Worm (Caenorhabditis elegans): ENCODE measurements around the gene F37C4.5.
"Not testable (repeated sequence)": the region's sequence is repeated elsewhere in the genome, so short reads cannot be mapped to it uniquely, and the experiment has no call there.

Gene F37C4.5

ce11 chrIV:3873706-3874105, at the start of gene F37C4.5:
Gene F37C4.5 (minus strand): TSS chrIV:3873806.
- no peak for TF ChIP-seq unc-62 (GFP tag; optimal IDR thresholded peaks at IDR 0.05)

- TF ChIP-seq unc-62 (GFP tag; optimal IDR thresholded peaks at IDR 0.05) = no peak
Observed at ce11 chrIV:3921898-3922297, 48.3 kb upstream of the F37C4.5 start, which contains the start of gene clec-67. Gene clec-67 (plus strand): TSS chrIV:3922165.

ce11 chrIV:3919506-3919905, 45.9 kb upstream of the F37C4.5 start, which contains the start of gene srz-19:
Gene srz-19 (plus strand): TSS chrIV:3919806.
- TF ChIP-seq unc-62 (GFP tag; optimal IDR thresholded peaks at IDR 0.05) = no peak

DNA sequence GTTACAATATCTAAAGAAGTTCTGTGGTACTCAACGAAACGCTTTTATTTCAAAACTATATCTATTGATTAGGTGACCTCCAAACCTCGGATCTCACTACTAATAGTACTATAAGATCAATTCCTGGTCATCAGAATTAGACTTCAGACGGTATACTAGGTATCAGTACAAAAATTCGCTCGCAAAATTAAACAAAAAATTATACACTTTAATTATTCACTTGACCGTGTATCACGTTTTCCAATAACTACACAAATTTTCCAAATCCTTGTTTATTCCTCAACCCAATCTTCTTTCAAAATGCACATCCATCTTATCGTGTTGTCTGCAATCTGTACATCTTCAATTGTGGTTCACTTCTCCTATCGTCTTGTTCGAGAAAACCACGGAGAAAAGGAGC, 44.6 kb upstream of the F37C4.5 start, which contains the start of gene F56D6.23:
Gene F56D6.23, plus strand, starts transcription at position 301 of the 400 bp plus-strand sequence.
- no peak for TF ChIP-seq unc-62 (GFP tag; optimal IDR thresholded peaks at IDR 0.05)

DNA sequence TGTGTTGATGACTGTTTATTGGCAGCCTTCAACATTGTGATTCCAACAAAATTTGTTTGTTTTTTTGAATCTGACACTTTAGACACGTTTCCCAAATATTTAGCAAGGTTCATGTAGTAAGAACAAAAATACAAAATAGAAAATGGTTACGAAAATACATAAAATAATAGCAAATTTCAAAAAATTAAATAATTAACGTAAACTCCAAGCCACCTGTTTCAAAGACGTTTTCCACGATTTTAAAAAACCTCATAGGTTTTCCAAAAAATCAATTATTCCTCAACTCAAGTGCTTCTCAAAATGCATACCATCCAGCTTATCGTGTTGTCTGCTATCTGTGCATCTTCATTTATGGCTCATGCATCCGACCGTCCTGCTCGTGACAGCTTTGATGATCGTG, 43.8 kb upstream of the F37C4.5 start, which contains the start of gene F56D6.14:
Gene F56D6.14, plus strand, starts transcription at position 301 of the 400 bp plus-strand sequence.
- TF ChIP-seq unc-62 (GFP tag; optimal IDR thresholded peaks at IDR 0.05) = no peak

ce11 chrIV:3915296-3915695, 41.7 kb upstream of the F37C4.5 start, which contains the start of gene srz-20:
Gene srz-20 (plus strand): TSS chrIV:3915596.
- TF ChIP-seq unc-62 (GFP tag; optimal IDR thresholded peaks at IDR 0.05) = no peak

DNA sequence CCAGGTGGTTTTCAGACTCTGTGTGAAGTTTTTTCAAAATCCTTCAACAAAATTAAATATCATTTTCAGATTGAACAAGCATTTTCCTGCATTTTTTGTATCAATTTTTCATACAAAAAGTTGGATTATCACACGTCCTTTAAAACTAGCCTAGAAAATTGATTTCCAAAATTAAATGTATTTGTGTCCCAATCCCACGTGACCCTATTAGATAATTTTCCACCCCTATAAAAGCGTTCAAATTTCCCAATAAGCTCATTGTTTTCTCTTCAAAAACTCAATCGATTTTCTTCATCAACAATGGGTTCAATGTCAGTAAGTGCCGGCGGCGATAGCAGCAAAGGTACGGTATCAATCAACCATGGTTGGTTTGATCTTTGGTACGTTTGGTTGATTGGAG, 40.9 kb upstream of the F37C4.5 start, which contains the start of gene F56D6.19:
Gene F56D6.19, plus strand, starts transcription at position 301 of the 400 bp plus-strand sequence.
- no peak for TF ChIP-seq unc-62 (GFP tag; optimal IDR thresholded peaks at IDR 0.05)

- no peak for TF ChIP-seq unc-62 (GFP tag; optimal IDR thresholded peaks at IDR 0.05)
Observed at ce11 chrIV:3912598-3912997, 39.0 kb upstream of the F37C4.5 start, which contains the start of gene F56D6.20. Gene F56D6.20 (plus strand): TSS chrIV:3912898.

- TF ChIP-seq unc-62 (GFP tag; optimal IDR thresholded peaks at IDR 0.05) = not testable (repeated sequence)
Observed at ce11 chrIV:3911848-3912247, 38.2 kb upstream of the F37C4.5 start, which contains the start of gene F56D6.18. Gene F56D6.18 (minus strand): TSS chrIV:3911948.

ce11 chrIV:3909114-3909513, 35.5 kb upstream of the F37C4.5 start, which contains the start of gene F56D6.13:
Gene F56D6.13 (plus strand): TSS chrIV:3909414.
- no peak for TF ChIP-seq unc-62 (GFP tag; optimal IDR thresholded peaks at IDR 0.05)

DNA sequence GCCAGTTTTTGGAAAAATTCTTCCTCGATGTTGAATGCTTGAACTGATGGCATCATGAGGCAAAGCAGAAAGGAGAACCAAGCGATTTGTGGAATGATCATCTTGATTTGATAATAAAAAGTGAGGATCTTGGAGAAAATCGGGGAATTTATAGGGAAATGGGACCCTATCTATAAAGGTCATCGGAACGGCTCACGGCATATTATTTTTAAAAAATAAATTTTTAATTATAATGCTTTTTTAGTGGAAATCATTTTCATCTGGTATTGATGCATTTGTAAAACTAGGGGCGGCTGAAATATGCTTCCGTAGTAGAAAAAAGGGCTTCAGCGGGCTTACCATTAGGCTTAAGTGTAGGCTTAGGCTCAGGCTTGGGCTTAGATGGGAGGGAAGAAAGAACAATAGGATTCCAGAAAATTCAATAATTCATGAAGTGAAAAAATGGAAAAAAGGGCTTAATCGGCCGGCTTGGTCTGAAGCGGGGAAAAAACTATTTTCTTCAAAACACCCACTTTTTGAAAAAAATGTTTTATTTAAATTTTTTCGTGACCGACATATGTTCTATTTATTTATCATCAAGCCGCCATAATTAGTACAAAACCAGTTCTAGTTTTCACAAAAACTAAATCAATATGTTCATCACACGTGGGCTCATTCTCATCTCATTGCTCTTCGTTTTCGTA, 34.0 kb upstream of the F37C4.5 start, which contains the start of the genes F56D6.22 and F56D6.12:
Gene F56D6.22, minus strand, starts transcription at position 101 of the 683 bp plus-strand sequence.
Gene F56D6.12, plus strand, starts transcription at position 633 of the 683 bp plus-strand sequence.
- TF ChIP-seq unc-62 (GFP tag; optimal IDR thresholded peaks at IDR 0.05) = no peak

ce11 chrIV:3906393-3906792, 32.8 kb upstream of the F37C4.5 start, which contains the start of gene F56D6.11:
Gene F56D6.11 (minus strand): TSS chrIV:3906493.
- TF ChIP-seq unc-62 (GFP tag; optimal IDR thresholded peaks at IDR 0.05) = no peak

DNA sequence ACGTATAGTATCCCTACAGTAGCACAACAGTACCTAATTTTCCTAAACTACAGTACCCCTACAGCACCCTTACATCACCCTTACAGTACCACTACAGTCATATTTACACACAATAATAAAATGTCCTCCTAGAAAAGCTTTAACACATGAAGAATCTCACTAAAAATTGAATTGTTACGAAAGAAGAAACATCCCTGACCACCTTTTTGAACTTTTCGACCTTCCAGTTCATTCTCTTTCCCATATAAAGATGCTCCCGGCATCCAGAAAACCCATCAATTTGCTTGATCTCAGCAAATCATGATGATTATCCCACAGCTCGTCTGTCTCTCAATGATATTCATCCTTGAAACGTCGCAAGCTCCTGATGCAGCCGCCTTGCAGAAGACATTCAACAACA, 31.0 kb upstream of the F37C4.5 start, which contains the start of gene F56D6.21:
Gene F56D6.21, plus strand, starts transcription at position 301 of the 400 bp plus-strand sequence.
- no peak for TF ChIP-seq unc-62 (GFP tag; optimal IDR thresholded peaks at IDR 0.05)

- no peak for TF ChIP-seq unc-62 (GFP tag; optimal IDR thresholded peaks at IDR 0.05)
Observed at ce11 chrIV:3902955-3903354, 29.3 kb upstream of the F37C4.5 start, which contains the start of gene F56D6.6. Gene F56D6.6 (plus strand): TSS chrIV:3903255.

DNA sequence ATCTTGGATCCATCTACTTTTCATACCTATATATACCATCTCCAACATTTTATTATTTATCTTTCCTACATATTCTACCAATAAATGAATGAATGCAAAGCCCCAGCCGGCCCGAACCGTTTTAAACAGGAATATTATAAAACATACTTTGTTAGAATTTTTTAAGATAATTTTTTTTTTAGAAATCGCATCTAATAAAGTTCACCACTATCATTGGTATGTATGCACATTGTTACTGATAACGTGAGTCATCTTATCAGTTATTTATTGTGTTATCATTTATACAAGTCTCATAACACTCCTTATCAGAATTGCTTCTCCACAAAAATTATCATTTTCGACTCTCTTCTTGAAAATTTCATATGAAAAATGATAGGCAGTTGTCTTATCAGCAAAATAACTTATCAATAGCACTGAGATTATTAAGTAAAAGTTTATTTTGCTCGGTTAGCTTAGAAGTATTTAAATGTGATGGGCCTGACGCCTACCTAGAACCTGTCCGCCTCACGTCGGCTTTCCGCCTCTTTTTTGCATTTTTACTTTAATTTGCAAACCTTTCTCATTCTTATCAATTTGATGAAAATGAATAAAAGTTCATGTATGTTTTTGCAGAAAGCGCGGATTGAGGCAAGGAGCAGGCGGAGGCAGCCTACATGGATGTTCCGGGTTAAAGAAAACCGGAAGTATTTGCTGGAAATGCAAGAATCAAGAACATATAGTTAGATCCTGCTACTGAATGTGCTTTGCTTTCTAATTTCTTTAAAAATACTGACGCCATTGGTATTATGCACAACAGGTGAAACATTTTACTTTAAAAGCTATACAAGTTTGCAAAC, 26.3 kb upstream of the F37C4.5 start, which contains the start of gene srz-62:
Gene srz-62, plus strand, starts transcription at position 786 of the 836 bp plus-strand sequence.
- no peak for TF ChIP-seq unc-62 (GFP tag; optimal IDR thresholded peaks at IDR 0.05)

ce11 chrIV:3894770-3895169, 21.2 kb upstream of the F37C4.5 start, which contains the start of gene dct-8:
Gene dct-8 (plus strand): TSS chrIV:3895070.
- TF ChIP-seq unc-62 (GFP tag; optimal IDR thresholded peaks at IDR 0.05) = no peak

All from whole organism, dauer.